Worm (Caenorhabditis elegans): ENCODE results near the gene srh-24.

srh-24 gene

ce11 chrV:13909400-13909799 is 51.4 kb downstream of the srh-24 start, which contains the start of gene C06B3.7 (continued):
- TF ChIP-seq cey-2 (tag; optimal IDR thresholded peaks at IDR 0.05; ENCODE audit: borderline replicate concordance, insufficient read depth) (peak; percentile 65), F37D6.2 (tag; optimal IDR thresholded peaks at IDR 0.05) (no peak), daf-19 (GFP tag; conservative IDR thresholded peaks at IDR 0.05) (no peak), dmd-9 (GFP tag; IDR thresholded peaks at IDR 0.05) (no peak), attf-4 (tag; optimal IDR thresholded peaks at IDR 0.05) (no peak), spr-3 (GFP tag; optimal IDR thresholded peaks at IDR 0.05) (no peak), Y105C5A.15 (GFP tag; IDR thresholded peaks at IDR 0.05) (no peak), daf-8 (GFP tag; IDR thresholded peaks at IDR 0.05) (no peak), zfp-2 (tag; optimal IDR thresholded peaks at IDR 0.05) (no peak), aha-1 (tag) (peak; percentile 99), hmg-1.1 (GFP tag; IDR thresholded peaks at IDR 0.05) (no peak), hlh-11 (tag; optimal IDR thresholded peaks at IDR 0.05) (peak; percentile 96), ces-1 (GFP tag; optimal IDR thresholded peaks at IDR 0.05) (no peak), egl-43 (GFP tag; IDR thresholded peaks at IDR 0.05) (no peak), D1046.2 (GFP tag; IDR thresholded peaks at IDR 0.05) (no peak), set-16 (GFP tag; IDR thresholded peaks at IDR 0.05) (no peak), F44E2.7 (GFP tag; IDR thresholded peaks at IDR 0.05) (no peak), F26F4.8 (GFP tag; conservative IDR thresholded peaks at IDR 0.05) (no peak), lin-15B (tag; optimal IDR thresholded peaks at IDR 0.05) (no peak), ztf-11 (tag; optimal IDR thresholded peaks at IDR 0.05) (no peak), mxl-2 (GFP tag; conservative IDR thresholded peaks at IDR 0.05) (no peak), spr-1 (tag; optimal IDR thresholded peaks at IDR 0.05) (no peak), lir-3 (tag; optimal IDR thresholded peaks at IDR 0.05) (no peak), lin-29 (GFP tag; IDR thresholded peaks at IDR 0.05) (no peak), R02D3.7 (tag; optimal IDR thresholded peaks at IDR 0.05) (no peak), pqm-1 (tag; optimal IDR thresholded peaks at IDR 0.05) (peak; percentile 57), hlh-30 (tag; optimal IDR thresholded peaks at IDR 0.05; ENCODE audit: insufficient read depth) (peak; percentile 99), ZK546.5 (tag; optimal IDR thresholded peaks at IDR 0.05) (no peak), nhr-6 (tag; optimal IDR thresholded peaks at IDR 0.05) (peak; percentile 91), nhr-111 (GFP tag; optimal IDR thresholded peaks at IDR 0.05) (no peak), dpl-1 (GFP tag; optimal IDR thresholded peaks at IDR 0.05) (peak; percentile 52), lim-7 (GFP tag; IDR thresholded peaks at IDR 0.05) (no peak)

ce11 chrV:13908916-13909176 is 52.0 kb downstream of the srh-24 start, which contains the start of gene C06B3.6:
TSS of gene C06B3.6 (minus strand) at chrV:13908967.
- TF ChIP-seq nhr-41 (GFP tag; IDR thresholded peaks at IDR 0.05) (no peak), aha-1 (tag) (peak; percentile 95), ama-1 (optimal IDR thresholded peaks at IDR 0.05) (peak; percentile 64), ZK337.2 (GFP tag; IDR thresholded peaks at IDR 0.05) (no peak), madf-9 (GFP tag; conservative IDR thresholded peaks at IDR 0.05) (0 out of 2 replicates have a peak, but pooled peaks have one; percentile 6)
